Worm (Caenorhabditis elegans): ENCODE measurements around the gene mau-8.

The mau-8 gene

ce11 chrIV:13348592-13348991 is 29.2 kb upstream of the mau-8 start, which contains the start of gene W02A2.12:
W02A2.12 (minus strand) TSS chrIV:13348831.
- no peak for TF ChIP-seq isw-1 (GFP tag; IDR thresholded peaks at IDR 0.05)
- TF ChIP-seq nhr-11 (tag; optimal IDR thresholded peaks at IDR 0.05), result no peak
- TF ChIP-seq elt-3 (tag; optimal IDR thresholded peaks at IDR 0.05), result no peak

- TF ChIP-seq nhr-77 (tag; optimal IDR thresholded peaks at IDR 0.05), result no peak
Measured at ce11 chrIV:13353143-13353773, 24.6 kb upstream of the mau-8 start, which contains the start of the genes rec-8 and mex-5. rec-8 (minus strand) TSS chrIV:13353193. mex-5 (plus strand) TSS chrIV:13353723.

ce11 chrIV:13354044-13354443 is 23.8 kb upstream of the mau-8 start:
- TF ChIP-seq ztf-11 (tag; optimal IDR thresholded peaks at IDR 0.05) (no peak), efl-1 (optimal IDR thresholded peaks at IDR 0.05) (no peak), efl-1 (GFP tag; optimal IDR thresholded peaks at IDR 0.05 in 1 of 2) (peak in 1 of 2 experiments; percentile 91), unc-30 (tag; optimal IDR thresholded peaks at IDR 0.05) (no peak), lir-3 (tag; optimal IDR thresholded peaks at IDR 0.05; ENCODE audit: poor library complexity) (no peak), isw-1 (GFP tag; IDR thresholded peaks at IDR 0.05) (no peak), hpl-2 (GFP tag; optimal IDR thresholded peaks at IDR 0.05) (no peak), fos-1 (tag; optimal IDR thresholded peaks at IDR 0.05) (no peak)

- TF ChIP-seq unc-62 (GFP tag; optimal IDR thresholded peaks at IDR 0.05), result no peak
- no peak for TF ChIP-seq nhr-12 (tag; optimal IDR thresholded peaks at IDR 0.05)
- TF ChIP-seq ama-1 (optimal IDR thresholded peaks at IDR 0.05), result no peak
- TF ChIP-seq efl-1 (optimal IDR thresholded peaks at IDR 0.05), result no peak
- no peak for TF ChIP-seq efl-1 (GFP tag; optimal IDR thresholded peaks at IDR 0.05 in 1 of 2)
- TF ChIP-seq nhr-19 (GFP tag; conservative IDR thresholded peaks at IDR 0.05), result no peak
- TF ChIP-seq nhr-77 (tag; optimal IDR thresholded peaks at IDR 0.05), result no peak
- TF ChIP-seq C04F5.9 (tag; optimal IDR thresholded peaks at IDR 0.05), result no peak
- TF ChIP-seq fkh-10 (GFP tag; optimal IDR thresholded peaks at IDR 0.05), result no peak
- no peak for TF ChIP-seq jun-1 (tag; optimal IDR thresholded peaks at IDR 0.05)
- no peak for TF ChIP-seq unc-30 (tag; optimal IDR thresholded peaks at IDR 0.05)
- TF ChIP-seq ceh-82 (tag; optimal IDR thresholded peaks at IDR 0.05), result no peak
- no peak for TF ChIP-seq dpl-1 (GFP tag; optimal IDR thresholded peaks at IDR 0.05)
- no peak for TF ChIP-seq dsc-1 (tag; optimal IDR thresholded peaks at IDR 0.05)
- TF ChIP-seq ztf-11 (tag; optimal IDR thresholded peaks at IDR 0.05), result no peak
- no peak for TF ChIP-seq lir-3 (tag; optimal IDR thresholded peaks at IDR 0.05; ENCODE audit: poor library complexity)
- TF ChIP-seq unc-98 (GFP tag; IDR thresholded peaks at IDR 0.05), result no peak
- TF ChIP-seq grh-1 (GFP tag; IDR thresholded peaks at IDR 0.05), result no peak
- no peak for TF ChIP-seq efl-3 (GFP tag; optimal IDR thresholded peaks at IDR 0.05)
- TF ChIP-seq lsy-2 (tag; optimal IDR thresholded peaks at IDR 0.05), result no peak
- no peak for TF ChIP-seq lin-13 (GFP tag; optimal IDR thresholded peaks at IDR 0.05)
Measured at ce11 chrIV:13356005-13356404, 21.8 kb upstream of the mau-8 start.

- TF ChIP-seq rnt-1 (tag; optimal IDR thresholded peaks at IDR 0.05) (no peak), nhr-237 (tag; optimal IDR thresholded peaks at IDR 0.05) (no peak), skn-1 (tag; optimal IDR thresholded peaks at IDR 0.05) (no peak), mdl-1 (tag; optimal IDR thresholded peaks at IDR 0.05) (no peak)
Measured at ce11 chrIV:13358488-13358887, 19.3 kb upstream of the mau-8 start, which contains the start of gene W02A2.8. W02A2.8 (minus strand) TSS chrIV:13358588.

- TF ChIP-seq ztf-4 (tag; optimal IDR thresholded peaks at IDR 0.05), result no peak
- no peak for TF ChIP-seq elt-3 (tag; optimal IDR thresholded peaks at IDR 0.05)
- TF ChIP-seq mep-1 (tag; optimal IDR thresholded peaks at IDR 0.05), result no peak
- TF ChIP-seq lin-15B (tag; optimal IDR thresholded peaks at IDR 0.05), result no peak
- TF ChIP-seq C04F5.9 (tag; optimal IDR thresholded peaks at IDR 0.05), result no peak
- no peak for TF ChIP-seq ets-5 (GFP tag; IDR thresholded peaks at IDR 0.05)
Measured at ce11 chrIV:13360144-13360543, 17.7 kb upstream of the mau-8 start, which contains the start of gene Y62E10A.3. Y62E10A.3 (minus strand) TSS chrIV:13360244.

All from whole organism, L1 larva.